Fruit fly (Drosophila melanogaster): ENCODE measurements around the gene daw.

DNA sequence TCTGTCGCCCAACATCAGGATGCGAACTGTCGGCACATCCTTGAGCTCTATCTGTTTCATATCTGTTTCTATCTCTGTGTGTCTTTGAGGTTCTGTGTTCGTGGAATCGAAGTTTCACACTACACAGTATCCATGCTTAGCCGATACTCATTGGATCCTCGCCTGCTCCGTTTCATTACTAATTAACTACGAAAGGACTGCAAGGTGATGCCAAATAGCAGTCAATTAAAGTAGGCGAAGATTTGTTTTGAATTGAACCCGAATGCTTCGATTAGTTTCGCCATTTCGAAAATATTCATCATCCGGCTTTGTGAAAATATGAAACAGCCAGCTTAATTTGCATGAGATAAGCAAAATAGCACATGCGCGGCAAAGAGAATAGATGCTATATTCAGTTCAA, 33.4 kb upstream of the daw start, which contains the start of gene CG15399:
- TF ChIP-seq CTCF (optimal IDR thresholded peaks at IDR 0.05) = no peak
- TF ChIP-seq CG8478 (optimal IDR thresholded peaks at IDR 0.05) = no peak
